Worm (Caenorhabditis elegans) whole organism, L2 larva: ENCODE results near the gene R08B4.3.

ENCODE experiments used
- C34F6.9 ChIP-seq: fragments of 150-350 bp; optimal IDR thresholded peaks from 2 replicates; lab custom pipeline; 2014; ENCODE audit warnings: missing biosample characterization, missing genetic modification characterization
- F13H6.1 ChIP-seq: sonication (generic microtip); optimal IDR thresholded peaks from 2 replicates; lab custom pipeline; 2016; ENCODE audit warnings: missing genetic modification characterization, missing compliant biosample characterization
- Y55F3AM.14 ChIP-seq: fragments of 200-800 bp; sonication (Bioruptor generic); optimal IDR thresholded peaks from 2 replicates; lab custom pipeline; 2018; ENCODE audit warnings: mild to moderate bottlenecking, missing genetic modification characterization, missing compliant biosample characterization
- ZK546.5 ChIP-seq: sonication (generic microtip); optimal IDR thresholded peaks from 2 replicates; lab custom pipeline; 2017; ENCODE audit warnings: missing biosample characterization, missing genetic modification characterization
- ama-1 ChIP-seq: fragments of 150-350 bp; optimal IDR thresholded peaks from 2 replicates; lab custom pipeline; 2018; ENCODE audit warnings: inconsistent platforms
- blmp-1 ChIP-seq: sonication (generic microtip); optimal IDR thresholded peaks from 2 replicates; lab custom pipeline; 2017; ENCODE audit warnings: missing genetic modification characterization, mild to moderate bottlenecking, missing compliant biosample characterization, antibody characterized with exemption, moderate library complexity; ENCODE audit not compliant: insufficient read depth
- elt-3 ChIP-seq: sonication (generic microtip); optimal IDR thresholded peaks from 2 replicates; lab custom pipeline; 2017; ENCODE audit warnings: missing biosample characterization, missing genetic modification characterization
- fos-1 ChIP-seq: fragments of 150-350 bp; optimal IDR thresholded peaks from 2 replicates; lab custom pipeline; 2014; ENCODE audit warnings: missing biosample characterization, missing genetic modification characterization
- gmeb-1 ChIP-seq: fragments of 150-350 bp; optimal IDR thresholded peaks from 2 replicates; lab custom pipeline; 2014; ENCODE audit warnings: missing biosample characterization, missing genetic modification characterization
- lin-13 ChIP-seq: fragments of 150-350 bp; optimal IDR thresholded peaks from 2 replicates; lab custom pipeline; 2014; ENCODE audit warnings: missing biosample characterization, missing genetic modification reagents, missing genetic modification characterization
- mbf-1 ChIP-seq: sonication (generic microtip); optimal IDR thresholded peaks from 2 replicates; lab custom pipeline; 2017; ENCODE audit warnings: missing biosample characterization, missing genetic modification characterization
- nhr-12 ChIP-seq: fragments of 150-350 bp; optimal IDR thresholded peaks from 2 replicates; lab custom pipeline; 2014; ENCODE audit warnings: missing biosample characterization, missing genetic modification characterization
- nhr-6 ChIP-seq: fragments of 150-350 bp; optimal IDR thresholded peaks from 2 replicates; lab custom pipeline; 2014; ENCODE audit warnings: missing biosample characterization, missing genetic modification characterization
- skn-1 ChIP-seq: sonication (generic microtip); optimal IDR thresholded peaks from 2 replicates; lab custom pipeline; 2017; ENCODE audit warnings: missing biosample characterization, missing genetic modification characterization
- sma-3 ChIP-seq: sonication (generic microtip); optimal IDR thresholded peaks from 2 replicates; lab custom pipeline; 2016; ENCODE audit warnings: missing genetic modification reagents, missing genetic modification characterization, missing compliant biosample characterization
- sma-9 ChIP-seq, 2 experiments: fragments of 150-350 bp in 1 of 2; sonication (generic microtip) in 1 of 2; optimal IDR thresholded peaks; 2 replicates each; lab custom pipeline; 2014 to 2016; ENCODE audit warnings: missing genetic modification characterization in 2 of 2, mild to moderate bottlenecking in 1 of 2, missing biosample characterization in 1 of 2, missing compliant biosample characterization in 1 of 2, missing genetic modification reagents in 1 of 2, moderate library complexity in 1 of 2
- unc-62 ChIP-seq: fragments of 150-350 bp; optimal IDR thresholded peaks from 2 replicates; lab custom pipeline; 2014; ENCODE audit warnings: missing biosample characterization, missing genetic modification reagents, missing genetic modification characterization
- ztf-1 ChIP-seq: fragments of 200-800 bp; sonication (Bioruptor generic); conservative IDR thresholded peaks from 2 replicates; pipeline ENCODE4 v1.3.6; 2022; ENCODE audit warnings: missing genetic modification characterization, missing compliant biosample characterization

R08B4.3 gene

ce11 chrX:11076491-11076890 lies 44.3 kb downstream of the R08B4.3 start, which contains the start of gene W04G3.12:
TSS of gene W04G3.12 (minus strand) at chrX:11076801.
- TF ChIP-seq Y55F3AM.14, result no peak
- no peak for TF ChIP-seq sma-9 (GFP tag; optimal IDR thresholded peaks at IDR 0.05; lab: Kevin White, UChicago)
- no peak for TF ChIP-seq sma-9 (tag; optimal IDR thresholded peaks at IDR 0.05; lab: Kevin White, UChicago)
- no peak for TF ChIP-seq gmeb-1 (tag; lab: Kevin White, UChicago)
- TF ChIP-seq C34F6.9, result no peak

ce11 chrX:11073358-11073757 lies 47.4 kb downstream of the R08B4.3 start, which contains the start of gene W04G3.5:
TSS of gene W04G3.5 (plus strand) at chrX:11073658.
- TF ChIP-seq nhr-6 (tag; lab: Kevin White, UChicago) (no peak), ama-1 (lab: Kevin White, UChicago) (no peak), sma-3 (GFP tag; lab: Kevin White, UChicago) (no peak), ztf-1 (GFP tag; lab: Robert Waterston, UW) (no peak), elt-3 (tag; lab: Kevin White, UChicago) (no peak), blmp-1 (tag; lab: Kevin White, UChicago) (no peak), skn-1 (tag; lab: Kevin White, UChicago) (no peak), ZK546.5 (tag; lab: Kevin White, UChicago) (no peak), fos-1 (tag; lab: Kevin White, UChicago) (no peak), nhr-12 (no peak), mbf-1 (no peak)
- TF ChIP-seq, all 48 proteins: peak for 0

DNA sequence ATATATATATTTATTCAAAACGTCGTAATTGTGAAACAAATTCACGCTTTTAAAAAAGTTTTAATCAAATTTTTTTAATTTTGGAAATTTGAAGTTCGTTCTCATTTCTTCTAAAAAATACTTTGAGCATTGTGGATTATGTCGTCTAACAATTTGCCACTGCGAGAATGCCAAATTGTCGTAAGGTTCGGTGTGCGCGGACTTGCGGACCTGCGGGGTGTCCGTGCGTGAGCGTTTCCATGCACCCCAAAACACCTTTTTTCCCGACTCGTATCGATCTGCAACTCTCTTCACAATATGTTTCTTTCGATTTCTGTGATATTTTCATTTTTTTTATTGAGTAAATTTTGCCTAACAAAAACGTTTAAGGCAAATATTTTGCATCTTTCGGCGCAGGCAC lies 48.1 kb downstream of the R08B4.3 start:
- no peak for TF ChIP-seq unc-62 (GFP tag; lab: Kevin White, UChicago)
- no peak for TF ChIP-seq F13H6.1
- no peak for TF ChIP-seq lin-13 (GFP tag; lab: Kevin White, UChicago)
- no peak for TF ChIP-seq skn-1 (tag; lab: Kevin White, UChicago)
